Worm (Caenorhabditis elegans) whole organism, L1 larva: Measurements from ENCODE around the gene F47B10.9.

ENCODE experiments used
- C16A3.4 ChIP-seq: fragments of 150-350 bp; optimal IDR thresholded peaks from 2 replicates; lab custom pipeline; 2014; ENCODE audit warnings: missing biosample characterization, missing genetic modification characterization
- Y116A8C.19 ChIP-seq: sonication (generic microtip); optimal IDR thresholded peaks from 2 replicates; lab custom pipeline; 2016; ENCODE audit warnings: missing compliant biosample characterization, missing genetic modification characterization, borderline replicate concordance
- alr-1 ChIP-seq: fragments of 200-800 bp; sonication (Bioruptor generic); optimal IDR thresholded peaks from 2 replicates; lab custom pipeline; 2018; ENCODE audit warnings: borderline replicate concordance, mild to moderate bottlenecking, missing genetic modification characterization, missing compliant biosample characterization
- aly-2 ChIP-seq: fragments of 150-350 bp; optimal IDR thresholded peaks from 2 replicates; lab custom pipeline; 2014; ENCODE audit warnings: missing biosample characterization, missing genetic modification characterization
- blmp-1 ChIP-seq: fragments of 150-350 bp; optimal IDR thresholded peaks from 2 replicates; lab custom pipeline; 2014; ENCODE audit warnings: missing biosample characterization, missing genetic modification characterization
- ceh-63 ChIP-seq: fragments of 200-800 bp; sonication (Bioruptor generic); optimal IDR thresholded peaks from 2 replicates; lab custom pipeline; 2018; ENCODE audit warnings: mild to moderate bottlenecking, missing genetic modification characterization, missing compliant biosample characterization
- ceh-82 ChIP-seq, 3 experiments: fragments of 150-350 bp in 1 of 3; sonication (generic microtip) in 2 of 3; optimal IDR thresholded peaks; 2 replicates each; lab custom pipeline; 2014 to 2017; ENCODE audit warnings: missing biosample characterization in 3 of 3, missing genetic modification characterization in 3 of 3
- ceh-90 ChIP-seq: sonication (generic microtip); optimal IDR thresholded peaks from 2 replicates; lab custom pipeline; 2016; ENCODE audit warnings: missing genetic modification characterization, missing compliant biosample characterization
- ces-1 ChIP-seq: fragments of 150-350 bp; optimal IDR thresholded peaks from 2 replicates; lab custom pipeline; 2014; ENCODE audit warnings: missing biosample characterization, missing genetic modification reagents, missing genetic modification characterization
- dpl-1 ChIP-seq, 3 experiments: fragments of 150-350 bp in 2 of 3; sonication (generic microtip) in 1 of 3; optimal IDR thresholded peaks; 2 replicates each; lab custom pipeline; 2014 to 2017; ENCODE audit warnings: missing biosample characterization in 3 of 3, missing genetic modification characterization in 3 of 3, missing genetic modification reagents in 3 of 3
- dsc-1 ChIP-seq: sonication (generic microtip); optimal IDR thresholded peaks from 2 replicates; lab custom pipeline; 2016; ENCODE audit warnings: mild to moderate bottlenecking, missing genetic modification characterization, missing compliant biosample characterization
- efl-1 ChIP-seq, 4 experiments: fragments of 150-350 bp; optimal IDR thresholded peaks in 3 of 4; peaks in 1 of 4; 1 replicate in 1 of 4; 2 replicates in 3 of 4; lab custom pipeline; 2014; ENCODE audit warnings: missing biosample characterization in 2 of 4, missing genetic modification characterization in 2 of 4, missing genetic modification reagents in 2 of 4
- efl-3 ChIP-seq: fragments of 200-800 bp; sonication (Bioruptor generic); optimal IDR thresholded peaks from 2 replicates; lab custom pipeline; 2018; ENCODE audit warnings: mild to moderate bottlenecking, missing genetic modification characterization, missing compliant biosample characterization
- egl-27 ChIP-seq, 2 experiments: fragments of 150-350 bp in 1 of 2; sonication (generic microtip); optimal IDR thresholded peaks; 3 replicates each; lab custom pipeline; 2017 to 2018; ENCODE audit warnings: missing biosample characterization in 2 of 2, missing genetic modification characterization in 2 of 2, missing genetic modification reagents in 2 of 2
- elt-3 ChIP-seq, 6 experiments: fragments of 150-350 bp in 1 of 6; sonication (generic microtip); optimal IDR thresholded peaks; 2 replicates each; lab custom pipeline; 2017 to 2018; ENCODE audit warnings: missing biosample characterization in 6 of 6, missing genetic modification characterization in 6 of 6, inconsistent platforms in 1 of 6
- fos-1 ChIP-seq: fragments of 150-350 bp; optimal IDR thresholded peaks from 2 replicates; lab custom pipeline; 2014; ENCODE audit warnings: missing biosample characterization, missing genetic modification characterization
- hlh-17 ChIP-seq: fragments of 200-800 bp; sonication (Bioruptor generic); optimal IDR thresholded peaks from 2 replicates; lab custom pipeline; 2018; ENCODE audit warnings: missing genetic modification characterization, mild to moderate bottlenecking, missing compliant biosample characterization, moderate library complexity, borderline replicate concordance
- hpl-2 ChIP-seq: fragments of 150-350 bp; optimal IDR thresholded peaks from 2 replicates; lab custom pipeline; 2014; ENCODE audit warnings: missing biosample characterization, missing genetic modification reagents, missing genetic modification characterization
- irx-1 ChIP-seq: sonication (generic microtip); optimal IDR thresholded peaks from 2 replicates; lab custom pipeline; 2016; ENCODE audit warnings: missing genetic modification characterization, missing compliant biosample characterization
- lin-35 ChIP-seq, 2 experiments: fragments of 150-350 bp; optimal IDR thresholded peaks; 2 replicates each; lab custom pipeline; 2014; ENCODE audit warnings: missing biosample characterization in 2 of 2, missing genetic modification characterization in 2 of 2, missing genetic modification reagents in 2 of 2
- lir-3 ChIP-seq: sonication (generic microtip); optimal IDR thresholded peaks from 2 replicates; lab custom pipeline; 2016; ENCODE audit warnings: mild to moderate bottlenecking, missing genetic modification characterization, moderate library complexity, missing compliant biosample characterization; ENCODE audit not compliant: poor library complexity
- lsy-2 ChIP-seq, 2 experiments: fragments of 150-350 bp; optimal IDR thresholded peaks; 2 replicates each; lab custom pipeline; 2014; ENCODE audit warnings: missing biosample characterization in 2 of 2, missing genetic modification characterization in 2 of 2
- mab-9 ChIP-seq: fragments of 200-800 bp; sonication (Bioruptor generic); IDR thresholded peaks from 2 replicates; pipeline ENCODE4 v1.3.6; 2022; ENCODE audit warnings: missing genetic modification reagents, missing genetic modification characterization, missing compliant biosample characterization
- mef-2 ChIP-seq: fragments of 150-350 bp; optimal IDR thresholded peaks from 2 replicates; lab custom pipeline; 2014; ENCODE audit warnings: missing biosample characterization, missing genetic modification characterization
- mep-1 ChIP-seq: fragments of 150-350 bp; optimal IDR thresholded peaks from 2 replicates; lab custom pipeline; 2014; ENCODE audit warnings: missing biosample characterization, missing genetic modification characterization
- nhr-19 ChIP-seq: fragments of 200-800 bp; sonication (Bioruptor generic); conservative IDR thresholded peaks from 2 replicates; pipeline ENCODE4 v1.3.6; 2022; ENCODE audit warnings: missing genetic modification characterization, missing compliant biosample characterization
- nhr-71 ChIP-seq: sonication (generic microtip); optimal IDR thresholded peaks from 2 replicates; lab custom pipeline; 2016; ENCODE audit warnings: mild to moderate bottlenecking, missing genetic modification characterization, moderate library complexity, missing compliant biosample characterization
- nhr-76 ChIP-seq: sonication (generic microtip); optimal IDR thresholded peaks from 2 replicates; lab custom pipeline; 2017; ENCODE audit warnings: missing biosample characterization, missing genetic modification characterization
- pag-3 ChIP-seq: sonication (generic microtip); optimal IDR thresholded peaks from 2 replicates; lab custom pipeline; 2017; ENCODE audit warnings: missing genetic modification characterization, mild to moderate bottlenecking, missing compliant biosample characterization, antibody characterized with exemption, borderline replicate concordance; ENCODE audit not compliant: insufficient read depth
- sox-4 ChIP-seq: sonication (generic microtip); optimal IDR thresholded peaks from 2 replicates; lab custom pipeline; 2016; ENCODE audit warnings: missing genetic modification characterization, missing compliant biosample characterization
- sup-37 ChIP-seq: fragments of 200-800 bp; sonication (Bioruptor generic); optimal IDR thresholded peaks from 2 replicates; lab custom pipeline; 2018; ENCODE audit warnings: mild to moderate bottlenecking, missing genetic modification characterization, missing compliant biosample characterization
- tbx-2 ChIP-seq: sonication (generic microtip); optimal IDR thresholded peaks from 2 replicates; lab custom pipeline; 2016; ENCODE audit warnings: missing genetic modification characterization, missing compliant biosample characterization
- unc-30 ChIP-seq: sonication (generic microtip); optimal IDR thresholded peaks from 2 replicates; lab custom pipeline; 2017; ENCODE audit warnings: missing biosample characterization, missing genetic modification characterization
- zag-1 ChIP-seq: fragments of 150-350 bp; optimal IDR thresholded peaks from 2 replicates; lab custom pipeline; 2014; ENCODE audit warnings: missing biosample characterization, missing genetic modification characterization
- zip-4 ChIP-seq: fragments of 200-800 bp; sonication (Bioruptor generic); optimal IDR thresholded peaks from 2 replicates; lab custom pipeline; 2018; ENCODE audit warnings: mild to moderate bottlenecking, missing genetic modification characterization, moderate library complexity, missing compliant biosample characterization
- ztf-11 ChIP-seq, 2 experiments: sonication (generic microtip); optimal IDR thresholded peaks; 2 replicates each; lab custom pipeline; 2016 to 2017; ENCODE audit warnings: missing genetic modification characterization in 2 of 2, missing biosample characterization in 1 of 2, missing compliant biosample characterization in 1 of 2
- ztf-4 ChIP-seq: fragments of 150-350 bp; optimal IDR thresholded peaks from 2 replicates; lab custom pipeline; 2014; ENCODE audit warnings: missing biosample characterization, missing genetic modification characterization

The F47B10.9 gene

DNA sequence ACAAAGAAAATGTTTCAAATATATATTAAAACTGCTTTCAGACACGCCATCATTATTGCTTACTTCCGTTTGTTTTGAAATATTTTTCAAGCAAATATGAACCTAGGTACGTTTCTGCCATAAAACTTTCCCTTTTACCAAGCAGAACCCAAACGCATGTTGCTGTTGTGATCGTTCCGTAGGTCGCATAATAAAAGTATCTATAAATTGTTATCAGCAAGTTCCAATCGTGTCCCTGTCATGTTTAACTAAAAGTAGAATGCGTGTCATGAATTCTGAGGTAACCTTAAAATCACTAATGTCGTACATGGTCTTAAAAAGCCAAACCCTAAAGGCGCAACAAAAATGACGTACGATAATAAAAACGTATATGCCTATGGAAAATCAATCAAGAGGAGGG lies 38.0 kb upstream of the F47B10.9 start:
- TF ChIP-seq ceh-90 (tag; lab: Kevin White, UChicago) (no peak), ztf-4 (no peak), Y116A8C.19 (tag; lab: Kevin White, UChicago) (no peak), elt-3 (tag; optimal IDR thresholded peaks at IDR 0.05; lab: Kevin White, UChicago) (no peak), nhr-76 (tag; lab: Kevin White, UChicago) (no peak), nhr-19 (GFP tag; lab: Robert Waterston, UW) (no peak), sox-4 (tag; lab: Kevin White, UChicago) (no peak), zip-4 (no peak), ceh-63 (GFP tag; lab: Kevin White, UChicago) (no peak), hlh-17 (GFP tag; lab: Kevin White, UChicago) (no peak), hpl-2 (GFP tag; lab: Kevin White, UChicago) (no peak), efl-3 (GFP tag; lab: Kevin White, UChicago) (no peak), mef-2 (tag; lab: Kevin White, UChicago) (no peak), lsy-2 (tag; optimal IDR thresholded peaks at IDR 0.05; lab: Kevin White, UChicago) (no peak)

DNA sequence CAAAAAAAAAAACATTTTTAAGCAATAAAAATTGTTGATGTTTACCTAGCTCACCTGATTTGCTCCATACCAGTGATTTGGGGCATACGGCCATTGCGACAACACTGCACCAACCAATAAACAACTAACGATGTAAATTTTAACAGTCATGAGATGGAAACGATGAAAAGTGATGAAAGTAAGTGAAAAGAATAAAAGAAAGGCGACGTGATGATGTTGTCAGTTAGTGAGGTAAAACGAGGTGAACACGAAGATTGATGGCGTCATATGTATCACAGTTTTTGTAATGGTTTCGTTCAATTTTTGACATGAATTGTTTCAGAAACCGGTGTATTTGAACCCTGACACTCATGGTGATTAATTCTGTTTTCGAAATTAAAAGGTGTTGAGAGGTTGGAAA lies 37.3 kb upstream of the F47B10.9 start, which contains the start of gene K09C8.7:
K09C8.7 (minus strand) TSS at position 226 of the 400 bp plus-strand sequence.
- TF ChIP-seq aly-2 (tag; lab: Kevin White, UChicago) (no peak), blmp-1 (tag; lab: Kevin White, UChicago) (peak; percentile 60), mef-2 (tag; lab: Kevin White, UChicago) (no peak), nhr-71 (no peak), alr-1 (tag; lab: Kevin White, UChicago) (no peak), zip-4 (no peak), ztf-11 (tag; optimal IDR thresholded peaks at IDR 0.05; lab: Kevin White, UChicago) (no peak), pag-3 (no peak), lin-35 (GFP tag; optimal IDR thresholded peaks at IDR 0.05; lab: Kevin White, UChicago) (peak in 1 of 2 experiments; percentile 9)

DNA sequence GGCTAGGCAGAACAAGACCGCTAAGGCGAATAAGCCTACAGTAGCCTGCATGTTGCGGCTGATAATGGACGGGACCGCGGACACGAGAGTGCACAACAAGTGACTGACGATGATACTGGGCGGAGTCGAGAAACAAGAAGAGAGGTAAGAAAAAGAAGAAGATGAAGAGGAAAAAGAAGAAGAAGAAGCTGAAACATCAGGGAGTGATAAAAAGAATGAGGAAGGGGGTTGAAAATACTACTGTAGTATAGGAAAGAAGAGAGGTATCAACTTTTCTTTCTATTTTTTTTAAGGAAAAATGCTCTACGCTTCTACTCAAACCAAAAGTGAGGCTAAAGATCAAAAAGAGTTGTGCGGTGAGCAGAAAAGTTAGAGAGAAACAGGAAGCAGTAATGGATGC lies 35.0 kb upstream of the F47B10.9 start, which contains the start of gene T21B6.3:
T21B6.3 (minus strand) TSS at position 101 of the 400 bp plus-strand sequence.
- TF ChIP-seq unc-30 (no peak), efl-1 (optimal IDR thresholded peaks at IDR 0.05; lab: Kevin White, UChicago) (no peak), efl-1 (GFP tag; optimal IDR thresholded peaks at IDR 0.05 in 1 of 2; lab: Kevin White, UChicago) (peak in 1 of 2 experiments; percentile 41), ceh-82 (tag; optimal IDR thresholded peaks at IDR 0.05; lab: Kevin White, UChicago) (no peak)

DNA sequence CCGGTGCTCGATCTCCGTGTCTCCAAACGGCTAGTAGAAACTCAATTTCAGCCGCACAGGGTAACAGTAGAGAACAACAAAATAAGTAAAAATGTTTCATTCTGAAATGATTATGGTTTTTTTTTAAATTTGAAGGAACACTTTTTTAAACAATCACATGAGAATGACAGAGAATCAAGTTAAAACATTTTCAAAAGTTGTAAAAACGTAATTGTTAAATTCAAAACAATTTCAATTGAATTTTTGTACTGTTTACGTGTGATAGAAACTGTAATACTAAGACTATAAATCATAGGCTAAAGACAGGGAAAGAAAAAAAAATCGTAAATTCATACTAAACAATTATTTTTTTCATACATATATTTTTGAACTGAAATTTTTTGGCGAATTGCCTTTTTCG lies 27.4 kb upstream of the F47B10.9 start, which contains the start of gene pho-7:
pho-7 (minus strand) TSS at position 101 of the 400 bp plus-strand sequence.
- TF ChIP-seq dpl-1 (GFP tag; optimal IDR thresholded peaks at IDR 0.05; lab: Kevin White, UChicago): no peak
- TF ChIP-seq dsc-1 (tag; lab: Kevin White, UChicago): no peak
- TF ChIP-seq mep-1 (tag; lab: Kevin White, UChicago): no peak
- TF ChIP-seq sup-37 (GFP tag; lab: Kevin White, UChicago): no peak
- no peak for TF ChIP-seq tbx-2 (tag; lab: Kevin White, UChicago)
- no peak for TF ChIP-seq fos-1
- TF ChIP-seq ztf-4: no peak
- no peak for TF ChIP-seq hpl-2 (GFP tag; lab: Kevin White, UChicago)
- no peak for TF ChIP-seq nhr-76 (tag; lab: Kevin White, UChicago)
- no peak for TF ChIP-seq ces-1 (GFP tag; lab: Kevin White, UChicago)
- no peak for TF ChIP-seq irx-1 (tag; lab: Kevin White, UChicago)
- TF ChIP-seq egl-27 (tag; optimal IDR thresholded peaks at IDR 0.05; lab: Kevin White, UChicago): no peak
- TF ChIP-seq zag-1 (tag; lab: Kevin White, UChicago): no peak
- TF ChIP-seq mab-9 (GFP tag; lab: Robert Waterston, UW): no peak
- no peak for TF ChIP-seq lir-3 (tag; lab: Kevin White, UChicago)
- TF ChIP-seq C16A3.4 (tag; lab: Kevin White, UChicago): no peak
